Worm (Caenorhabditis elegans) whole organism, young adult: ENCODE data around the gene nlp-9.
"Not testable (repeated sequence)": the region's sequence is repeated elsewhere in the genome, so short reads cannot be mapped to it uniquely, and the experiment has no call there.

ENCODE experiments used
- B0261.1 ChIP-seq: sonication (generic microtip); optimal IDR thresholded peaks from 2 replicates; lab custom pipeline; 2016; ENCODE audit warnings: mild to moderate bottlenecking, missing genetic modification characterization, moderate library complexity, missing compliant biosample characterization
- C06A6.2 ChIP-seq: fragments of 200-800 bp; sonication (Bioruptor generic); conservative IDR thresholded peaks from 2 replicates; pipeline ENCODE4 v1.3.6; 2022; ENCODE audit warnings: missing genetic modification characterization, missing compliant biosample characterization
- C17E4.6 ChIP-seq: fragments of 200-800 bp; sonication (Bioruptor generic); IDR thresholded peaks from 2 replicates; pipeline ENCODE4 v1.3.6; 2022; ENCODE audit warnings: missing genetic modification reagents, missing genetic modification characterization, missing compliant biosample characterization
- F23B12.7 ChIP-seq: sonication (generic microtip); optimal IDR thresholded peaks from 2 replicates; lab custom pipeline; 2017; ENCODE audit warnings: missing genetic modification characterization, mild to moderate bottlenecking, missing compliant biosample characterization, antibody characterized with exemption, moderate library complexity; ENCODE audit not compliant: insufficient read depth
- F55B11.4 ChIP-seq: sonication (generic microtip); optimal IDR thresholded peaks from 2 replicates; lab custom pipeline; 2016; ENCODE audit warnings: missing compliant biosample characterization, missing genetic modification characterization, borderline replicate concordance; ENCODE audit not compliant: insufficient read depth
- K11D2.4 ChIP-seq: fragments of 200-800 bp; sonication (Bioruptor generic); IDR thresholded peaks from 2 replicates; pipeline ENCODE4 v1.3.6; 2022; ENCODE audit warnings: missing genetic modification reagents, missing genetic modification characterization, missing compliant biosample characterization
- K12H6.12 ChIP-seq: fragments of 200-800 bp; sonication (Bioruptor generic); optimal IDR thresholded peaks from 2 replicates; lab custom pipeline; 2018; ENCODE audit warnings: mild to moderate bottlenecking, missing genetic modification characterization, missing compliant biosample characterization
- Y56A3A.18 ChIP-seq: fragments of 200-800 bp; sonication (Bioruptor generic); IDR thresholded peaks from 2 replicates; pipeline ENCODE4 v1.3.6; 2022; ENCODE audit warnings: missing genetic modification reagents, missing genetic modification characterization, missing compliant biosample characterization
- attf-3 ChIP-seq: fragments of 200-800 bp; sonication (Bioruptor generic); conservative IDR thresholded peaks from 2 replicates; pipeline ENCODE4 v1.3.6; 2022; ENCODE audit warnings: missing genetic modification reagents, missing genetic modification characterization, missing compliant biosample characterization
- ccch-3 ChIP-seq: fragments of 200-800 bp; sonication (Bioruptor generic); optimal IDR thresholded peaks from 2 replicates; lab custom pipeline; 2018; ENCODE audit warnings: mild to moderate bottlenecking, missing genetic modification characterization, missing compliant biosample characterization
- cebp-2 ChIP-seq: fragments of 200-800 bp; sonication (Bioruptor generic); IDR thresholded peaks from 2 replicates; pipeline ENCODE4 v1.3.6; 2022; ENCODE audit warnings: missing genetic modification characterization, missing compliant biosample characterization
- die-1 ChIP-seq: sonication (generic microtip); optimal IDR thresholded peaks from 2 replicates; lab custom pipeline; 2016; ENCODE audit warnings: missing genotype, mild to moderate bottlenecking, missing genetic modification characterization, missing compliant biosample characterization
- dox-1 ChIP-seq: fragments of 200-800 bp; sonication (Bioruptor generic); IDR thresholded peaks from 2 replicates; pipeline ENCODE4 v1.3.6; 2022; ENCODE audit warnings: missing genetic modification reagents, missing genetic modification characterization, missing compliant biosample characterization
- dpff-1 ChIP-seq: sonication (generic microtip); optimal IDR thresholded peaks from 2 replicates; lab custom pipeline; 2017; ENCODE audit warnings: mild to moderate bottlenecking, missing genetic modification characterization, missing compliant biosample characterization
- dpl-1 ChIP-seq: fragments of 150-350 bp; optimal IDR thresholded peaks from 2 replicates; lab custom pipeline; 2014; ENCODE audit warnings: missing biosample characterization, missing genetic modification reagents, missing genetic modification characterization
- egrh-3 ChIP-seq: fragments of 200-800 bp; sonication (Bioruptor generic); IDR thresholded peaks from 2 replicates; pipeline ENCODE4 v1.3.6; 2022; ENCODE audit warnings: missing genetic modification reagents, missing genetic modification characterization, missing compliant biosample characterization
- hmg-20 ChIP-seq: fragments of 200-800 bp; sonication (Bioruptor generic); IDR thresholded peaks from 2 replicates; pipeline ENCODE4 v1.3.6; 2022; ENCODE audit warnings: missing genetic modification reagents, missing genetic modification characterization, missing compliant biosample characterization
- let-607 ChIP-seq, 2 experiments: fragments of 200-800 bp in 1 of 2; sonication (Bioruptor generic) in 1 of 2; sonication (generic microtip) in 1 of 2; optimal IDR thresholded peaks; 2 replicates each; lab custom pipeline; 2016 to 2018; ENCODE audit warnings: mild to moderate bottlenecking in 2 of 2, missing compliant biosample characterization in 2 of 2, missing genetic modification characterization in 2 of 2, moderate library complexity in 2 of 2, missing genotype in 1 of 2
- lin-26 ChIP-seq: fragments of 200-800 bp; sonication (Bioruptor generic); IDR thresholded peaks from 2 replicates; pipeline ENCODE4 v1.3.6; 2022; ENCODE audit warnings: missing genetic modification reagents, missing genetic modification characterization, missing compliant biosample characterization
- lin-35 ChIP-seq, 3 experiments: fragments of 150-350 bp in 2 of 3; sonication (generic microtip) in 1 of 3; optimal IDR thresholded peaks; 2 replicates each; lab custom pipeline; 2014 to 2018; ENCODE audit warnings: missing biosample characterization in 3 of 3, missing genetic modification characterization in 3 of 3, missing genetic modification reagents in 3 of 3
- madf-3 ChIP-seq: fragments of 200-800 bp; sonication (Bioruptor generic); IDR thresholded peaks from 2 replicates; pipeline ENCODE4 v1.3.6; 2022; ENCODE audit warnings: missing genetic modification reagents, missing genetic modification characterization, missing compliant biosample characterization
- mxl-1 ChIP-seq: sonication (generic microtip); optimal IDR thresholded peaks from 2 replicates; lab custom pipeline; 2016; ENCODE audit warnings: missing genetic modification characterization, missing compliant biosample characterization
- nfyb-1 ChIP-seq: fragments of 200-800 bp; sonication (Bioruptor generic); IDR thresholded peaks from 2 replicates; pipeline ENCODE4 v1.3.6; 2022; ENCODE audit warnings: missing genetic modification reagents, missing genetic modification characterization, missing compliant biosample characterization
- nhr-90 ChIP-seq: sonication (generic microtip); optimal IDR thresholded peaks from 2 replicates; lab custom pipeline; 2016; ENCODE audit warnings: missing genotype, mild to moderate bottlenecking, missing genetic modification characterization, missing compliant biosample characterization
- rcor-1 ChIP-seq: fragments of 200-800 bp; sonication (Bioruptor generic); IDR thresholded peaks from 2 replicates; pipeline ENCODE4 v1.3.6; 2022; ENCODE audit warnings: missing genetic modification reagents, missing genetic modification characterization, missing compliant biosample characterization
- sdz-38 ChIP-seq: sonication (generic microtip); optimal IDR thresholded peaks from 2 replicates; lab custom pipeline; 2016; ENCODE audit warnings: missing genotype, missing genetic modification characterization, missing compliant biosample characterization
- snpc-3.4 ChIP-seq: sonication (generic microtip); optimal IDR thresholded peaks from 2 replicates; lab custom pipeline; 2017; ENCODE audit warnings: missing genetic modification characterization, mild to moderate bottlenecking, missing compliant biosample characterization, antibody characterized with exemption, moderate library complexity, missing genotype, missing genetic modification reagents
- sptf-2 ChIP-seq: fragments of 200-800 bp; sonication (Bioruptor generic); optimal IDR thresholded peaks from 2 replicates; lab custom pipeline; 2018; ENCODE audit warnings: mild to moderate bottlenecking, missing genetic modification characterization, missing compliant biosample characterization
- unc-62 ChIP-seq: fragments of 150-350 bp; optimal IDR thresholded peaks from 2 replicates; lab custom pipeline; 2014; ENCODE audit warnings: missing biosample characterization, missing genetic modification reagents, missing genetic modification characterization
- zfh-2 ChIP-seq: fragments of 200-800 bp; sonication (Bioruptor generic); conservative IDR thresholded peaks from 2 replicates; pipeline ENCODE4 v1.3.6; 2022; ENCODE audit warnings: missing genetic modification reagents, missing genetic modification characterization, missing compliant biosample characterization
- zim-3 ChIP-seq: sonication (generic microtip); optimal IDR thresholded peaks from 2 replicates; lab custom pipeline; 2017; ENCODE audit warnings: mild to moderate bottlenecking, missing genetic modification characterization, moderate library complexity, missing compliant biosample characterization

The nlp-9 gene

ce11 chrV:4261385-4261784, 41.9 kb downstream of the nlp-9 start:
- TF ChIP-seq C17E4.6 (GFP tag; lab: Robert Waterston, UW): no peak
- no peak for TF ChIP-seq dpl-1 (GFP tag; lab: Kevin White, UChicago)
- TF ChIP-seq zim-3 (tag; lab: Kevin White, UChicago): no peak
- no peak for TF ChIP-seq ccch-3
- TF ChIP-seq K11D2.4 (GFP tag; lab: Robert Waterston, UW): no peak
- TF ChIP-seq mxl-1 (tag; lab: Kevin White, UChicago): no peak
- TF ChIP-seq sptf-2 (GFP tag; lab: Kevin White, UChicago): no peak
- TF ChIP-seq F23B12.7 (tag; lab: Kevin White, UChicago): no peak
- TF ChIP-seq dox-1: no peak
- no peak for TF ChIP-seq hmg-20 (GFP tag; lab: Robert Waterston, UW)
- TF ChIP-seq F55B11.4: no peak

ce11 chrV:4264516-4264915, 45.1 kb downstream of the nlp-9 start, which contains the start of gene srt-35:
Gene srt-35 (minus strand): TSS chrV:4264616.
- TF ChIP-seq lin-26 (GFP tag; lab: Robert Waterston, UW): no peak
- no peak for TF ChIP-seq C06A6.2 (GFP tag; lab: Robert Waterston, UW)
- TF ChIP-seq nhr-90: no peak
- no peak for TF ChIP-seq madf-3
- no peak for TF ChIP-seq mxl-1 (tag; lab: Kevin White, UChicago)
- no peak for TF ChIP-seq egrh-3 (GFP tag; lab: Robert Waterston, UW)
- no peak for TF ChIP-seq zfh-2 (GFP tag; lab: Robert Waterston, UW)
- TF ChIP-seq let-607 (tag; optimal IDR thresholded peaks at IDR 0.05; lab: Kevin White, UChicago): no peak
- no peak for TF ChIP-seq rcor-1
- no peak for TF ChIP-seq K12H6.12 (tag; lab: Kevin White, UChicago)
- no peak for TF ChIP-seq B0261.1 (tag; lab: Kevin White, UChicago)
- TF ChIP-seq cebp-2 (GFP tag; lab: Robert Waterston, UW): no peak
- TF ChIP-seq die-1: no peak
- no peak for TF ChIP-seq unc-62
- no peak for TF ChIP-seq Y56A3A.18 (GFP tag; lab: Robert Waterston, UW)
- no peak for TF ChIP-seq snpc-3.4 (tag; lab: Kevin White, UChicago)
- TF ChIP-seq nfyb-1 (GFP tag; lab: Robert Waterston, UW): no peak

- not testable (repeated sequence) for TF ChIP-seq lin-35 (GFP tag; optimal IDR thresholded peaks at IDR 0.05; lab: Kevin White, UChicago); cebp-2 (GFP tag; lab: Robert Waterston, UW); sdz-38 (tag; lab: Kevin White, UChicago)
Observed at ce11 chrV:4268213-4268612, 48.8 kb downstream of the nlp-9 start, which contains the start of gene srt-36. Gene srt-36 (minus strand): TSS chrV:4268313.

- TF ChIP-seq die-1; attf-3; dpff-1 (tag; lab: Kevin White, UChicago): not testable (repeated sequence)
Observed at ce11 chrV:4271258-4271657, 51.8 kb downstream of the nlp-9 start, which contains the start of gene srt-38. Gene srt-38 (minus strand): TSS chrV:4271358.
